Fruit fly (Drosophila melanogaster) whole organism, prepupa: ENCODE measurements around the gene CG44325.
A peak's percentile ranks its signal among the peaks of the same experiment; 100 is the strongest.

ENCODE experiments used
- Blimp-1 ChIP-seq: fragments of 200-800 bp; sonication (Bioruptor generic); optimal IDR thresholded peaks from 3 replicates; lab custom pipeline; 2017; ENCODE audit warnings: missing biosample characterization, missing genetic modification characterization, mild to moderate bottlenecking, moderate library complexity, missing genetic modification reagents
- CG10631 ChIP-seq: fragments of 200-800 bp; sonication (Bioruptor generic); optimal IDR thresholded peaks from 2 replicates; lab custom pipeline; 2016; ENCODE audit warnings: missing biosample characterization, missing genetic modification characterization
- CG10669 ChIP-seq: fragments of 200-800 bp; sonication (Bioruptor generic); optimal IDR thresholded peaks from 3 replicates; lab custom pipeline; 2018; ENCODE audit warnings: missing biosample characterization, mild to moderate bottlenecking, missing genetic modification characterization, moderate library complexity
- CG11294 ChIP-seq: fragments of 200-800 bp; sonication (Bioruptor generic); IDR thresholded peaks from 2 replicates; pipeline ENCODE4 v1.3.6; 2022; ENCODE audit warnings: missing biosample characterization, missing genetic modification characterization
- CG11762 ChIP-seq: fragments of 200-800 bp; sonication (Bioruptor generic); optimal IDR thresholded peaks from 3 replicates; lab custom pipeline; 2016; ENCODE audit warnings: missing biosample characterization, missing genetic modification characterization; ENCODE audit not compliant: insufficient read depth
- CG11902 ChIP-seq: fragments of 200-800 bp; sonication (Bioruptor generic); optimal IDR thresholded peaks from 3 replicates; lab custom pipeline; 2016; ENCODE audit warnings: missing biosample characterization, missing genetic modification characterization
- CG15336 ChIP-seq: fragments of 200-800 bp; sonication (Bioruptor generic); IDR thresholded peaks from 2 replicates; pipeline ENCODE4 v1.3.6; 2022; ENCODE audit warnings: missing biosample characterization, missing genetic modification characterization
- CG1621 ChIP-seq: fragments of 200-800 bp; sonication (Bioruptor generic); optimal IDR thresholded peaks from 3 replicates; lab custom pipeline; 2018; ENCODE audit warnings: missing biosample characterization, mild to moderate bottlenecking, missing genetic modification characterization
- CG16779 ChIP-seq: fragments of 200-800 bp; sonication (Bioruptor generic); optimal IDR thresholded peaks from 3 replicates; lab custom pipeline; 2017; ENCODE audit warnings: missing biosample characterization, mild to moderate bottlenecking, missing genetic modification characterization
- CG3032 ChIP-seq: fragments of 200-800 bp; optimal IDR thresholded peaks from 2 replicates; lab custom pipeline; 2019; ENCODE audit warnings: missing biosample characterization, mild to moderate bottlenecking, missing genetic modification characterization, moderate library complexity
- CG31627 ChIP-seq: fragments of 200-800 bp; sonication (Bioruptor generic); optimal IDR thresholded peaks from 3 replicates; lab custom pipeline; 2016; ENCODE audit warnings: missing biosample characterization, missing genetic modification characterization
- CG34406 ChIP-seq: fragments of 200-800 bp; sonication (Bioruptor generic); optimal IDR thresholded peaks from 3 replicates; lab custom pipeline; 2016; ENCODE audit warnings: missing biosample characterization, missing genetic modification characterization
- CG3919 ChIP-seq: fragments of 200-800 bp; sonication (Bioruptor generic); optimal IDR thresholded peaks from 3 replicates; lab custom pipeline; 2016; ENCODE audit warnings: missing biosample characterization, missing genetic modification characterization
- CG6163 ChIP-seq: fragments of 200-800 bp; sonication (Bioruptor generic); IDR thresholded peaks from 3 replicates; pipeline ENCODE4 v1.3.6; 2022; ENCODE audit warnings: missing biosample characterization, missing genetic modification characterization
- CG6276 ChIP-seq: fragments of 200-800 bp; sonication (Bioruptor generic); optimal IDR thresholded peaks from 2 replicates; lab custom pipeline; 2017; ENCODE audit warnings: missing biosample characterization, mild to moderate bottlenecking, missing genetic modification characterization
- CG6792 ChIP-seq: fragments of 200-800 bp; sonication (Bioruptor generic); optimal IDR thresholded peaks from 3 replicates; lab custom pipeline; 2016; ENCODE audit warnings: missing biosample characterization, missing genetic modification characterization
- CG6808 ChIP-seq: fragments of 200-800 bp; sonication (Bioruptor generic); optimal IDR thresholded peaks from 3 replicates; lab custom pipeline; 2017; ENCODE audit warnings: missing biosample characterization, missing genetic modification characterization, mild to moderate bottlenecking, moderate library complexity, missing genetic modification reagents
- CG6854 ChIP-seq: fragments of 200-800 bp; sonication (Bioruptor generic); optimal IDR thresholded peaks from 2 replicates; lab custom pipeline; 2017; ENCODE audit warnings: missing biosample characterization, mild to moderate bottlenecking, missing genetic modification characterization
- CG7368 ChIP-seq: fragments of 200-800 bp; sonication (Bioruptor generic); optimal IDR thresholded peaks from 3 replicates; lab custom pipeline; 2016; ENCODE audit warnings: missing biosample characterization, missing genetic modification characterization
- CG8319 ChIP-seq: fragments of 200-800 bp; sonication (Bioruptor generic); optimal IDR thresholded peaks from 3 replicates; lab custom pipeline; 2016; ENCODE audit warnings: missing biosample characterization, missing genetic modification characterization
- CG8632 ChIP-seq: fragments of 200-800 bp; sonication (Bioruptor generic); optimal IDR thresholded peaks from 3 replicates; lab custom pipeline; 2016; ENCODE audit warnings: missing biosample characterization, missing genetic modification characterization
- CG9139 ChIP-seq: fragments of 200-800 bp; sonication (Bioruptor generic); optimal IDR thresholded peaks from 3 replicates; lab custom pipeline; 2017; ENCODE audit warnings: missing biosample characterization, mild to moderate bottlenecking, missing genetic modification characterization
- Eip93F ChIP-seq: fragments of 200-800 bp; sonication (Bioruptor generic); optimal IDR thresholded peaks from 2 replicates; lab custom pipeline; 2016; ENCODE audit warnings: missing biosample characterization, mild to moderate bottlenecking, missing genetic modification characterization
- Ets96B ChIP-seq: fragments of 200-800 bp; optimal IDR thresholded peaks from 2 replicates; lab custom pipeline; 2019; ENCODE audit warnings: missing biosample characterization, mild to moderate bottlenecking, missing genetic modification characterization, moderate library complexity
- Hr38 ChIP-seq: sonication (Bioruptor generic); optimal IDR thresholded peaks from 2 replicates; lab custom pipeline; 2016; ENCODE audit warnings: missing biosample characterization, missing genetic modification characterization
- Hr39 ChIP-seq: fragments of 200-800 bp; sonication (Bioruptor generic); optimal IDR thresholded peaks from 2 replicates; lab custom pipeline; 2016; ENCODE audit warnings: missing biosample characterization, missing genetic modification characterization
- Hr4 ChIP-seq: fragments of 200-800 bp; sonication (Bioruptor generic); optimal IDR thresholded peaks from 3 replicates; lab custom pipeline; 2016; ENCODE audit warnings: missing biosample characterization, missing genetic modification characterization
- Lpt ChIP-seq: fragments of 200-800 bp; sonication (Bioruptor generic); optimal IDR thresholded peaks from 3 replicates; lab custom pipeline; 2016; ENCODE audit warnings: missing biosample characterization, missing genetic modification characterization
- Sox102F ChIP-seq: fragments of 200-800 bp; sonication (Bioruptor generic); optimal IDR thresholded peaks from 2 replicates; lab custom pipeline; 2016; ENCODE audit warnings: missing biosample characterization, mild to moderate bottlenecking, missing genetic modification characterization
- Sox14 ChIP-seq: fragments of 200-800 bp; sonication (Bioruptor generic); optimal IDR thresholded peaks from 3 replicates; lab custom pipeline; 2016; ENCODE audit warnings: missing biosample characterization, missing genetic modification characterization
- Sox15 ChIP-seq: fragments of 200-800 bp; sonication (Bioruptor generic); optimal IDR thresholded peaks from 3 replicates; lab custom pipeline; 2016; ENCODE audit warnings: missing biosample characterization, missing genetic modification characterization
- achi ChIP-seq: fragments of 200-800 bp; sonication (Bioruptor generic); optimal IDR thresholded peaks from 3 replicates; lab custom pipeline; 2016; ENCODE audit warnings: missing biosample characterization, missing genetic modification characterization
- cyc ChIP-seq: fragments of 200-800 bp; sonication (Bioruptor generic); optimal IDR thresholded peaks from 3 replicates; lab custom pipeline; 2016; ENCODE audit warnings: missing biosample characterization, missing genetic modification characterization
- eg ChIP-seq: fragments of 200-800 bp; sonication (Bioruptor generic); IDR thresholded peaks from 3 replicates; pipeline ENCODE4 v1.3.6; 2022; ENCODE audit warnings: missing biosample characterization, missing genetic modification characterization
- esn ChIP-seq: fragments of 200-800 bp; sonication (Bioruptor generic); optimal IDR thresholded peaks from 2 replicates; lab custom pipeline; 2016; ENCODE audit warnings: missing biosample characterization, mild to moderate bottlenecking, missing genetic modification characterization, moderate library complexity
- fd59A ChIP-seq: fragments of 200-800 bp; sonication (Bioruptor generic); optimal IDR thresholded peaks from 2 replicates; lab custom pipeline; 2017; ENCODE audit warnings: missing biosample characterization, mild to moderate bottlenecking, missing genetic modification characterization, missing genetic modification reagents
- fkh ChIP-seq: fragments of 200-800 bp; sonication (Bioruptor generic); optimal IDR thresholded peaks from 3 replicates; lab custom pipeline; 2017; ENCODE audit warnings: missing biosample characterization, mild to moderate bottlenecking, missing genetic modification characterization, moderate library complexity
- lz ChIP-seq: fragments of 200-800 bp; sonication (Bioruptor generic); optimal IDR thresholded peaks from 3 replicates; lab custom pipeline; 2016; ENCODE audit warnings: missing biosample characterization, missing genetic modification characterization
- net ChIP-seq: fragments of 200-800 bp; sonication (Bioruptor generic); optimal IDR thresholded peaks from 3 replicates; lab custom pipeline; 2016; ENCODE audit warnings: missing biosample characterization, missing genetic modification characterization
- pdm3 ChIP-seq: fragments of 200-800 bp; sonication (Bioruptor generic); optimal IDR thresholded peaks from 3 replicates; lab custom pipeline; 2016; ENCODE audit warnings: missing biosample characterization, missing genetic modification characterization
- salr ChIP-seq, 2 experiments: fragments of 200-800 bp; sonication (Bioruptor generic); optimal IDR thresholded peaks; 3 replicates each; lab custom pipeline; 2016 to 2018; ENCODE audit warnings: missing biosample characterization in 2 of 2, missing genetic modification characterization in 2 of 2, mild to moderate bottlenecking in 1 of 2
- ss ChIP-seq, 2 experiments: fragments of 200-800 bp; sonication (Bioruptor generic); optimal IDR thresholded peaks; 2 replicates in 1 of 2; 3 replicates in 1 of 2; lab custom pipeline; 2017 to 2018; ENCODE audit warnings: mild to moderate bottlenecking in 2 of 2, missing biosample characterization in 2 of 2, missing genetic modification characterization in 2 of 2, moderate library complexity in 1 of 2
- svp ChIP-seq: fragments of 200-800 bp; sonication (Bioruptor generic); peaks from one replicate; lab custom pipeline; 2016; ENCODE audit warnings: missing biosample characterization, missing genetic modification characterization
- vri ChIP-seq: fragments of 200-800 bp; sonication (Bioruptor generic); optimal IDR thresholded peaks from 3 replicates; lab custom pipeline; 2016; ENCODE audit warnings: missing biosample characterization, mild to moderate bottlenecking, missing genetic modification characterization

Gene CG44325

dm6 chrX:9060078-9060477, 18.2 kb downstream of the CG44325 start (continued):
- TF ChIP-seq fkh, result no peak
- TF ChIP-seq CG10669 (GFP tag; lab: Kevin White, UChicago), result peak; percentile 84
- peak; percentile 83 for TF ChIP-seq lz (GFP tag; lab: Kevin White, UChicago)
- peak; percentile 71 for TF ChIP-seq CG11762 (GFP tag; lab: Kevin White, UChicago)
- peak; percentile 77 for TF ChIP-seq CG3032 (tag; lab: Kevin White, UChicago)
- TF ChIP-seq esn (GFP tag; lab: Kevin White, UChicago), result peak; percentile 83
- peak; percentile 75 for TF ChIP-seq CG11902
- peak; percentile 70 for TF ChIP-seq CG11294 (GFP tag; lab: Robert Waterston, UW)
- no peak for TF ChIP-seq vri (GFP tag; lab: Kevin White, UChicago)
- TF ChIP-seq net (GFP tag; lab: Kevin White, UChicago), result peak; percentile 85
- peak; percentile 85 for TF ChIP-seq Lpt (GFP tag; lab: Kevin White, UChicago)
- TF ChIP-seq CG6792 (GFP tag; lab: Kevin White, UChicago), result peak; percentile 85
- TF ChIP-seq Blimp-1 (GFP tag; lab: Kevin White, UChicago), result peak; percentile 60
- peak; percentile 78 for TF ChIP-seq Hr39 (GFP tag; lab: Kevin White, UChicago)
- TF ChIP-seq CG6276 (GFP tag; lab: Kevin White, UChicago), result peak; percentile 84
- peak; percentile 95 for TF ChIP-seq CG15336 (GFP tag; lab: Robert Waterston, UW)
- peak; percentile 82 for TF ChIP-seq CG8632 (GFP tag; lab: Kevin White, UChicago)
- TF ChIP-seq CG6808, result peak; percentile 74
- peak; percentile 83 for TF ChIP-seq CG10631 (GFP tag; lab: Kevin White, UChicago)
- TF ChIP-seq CG6163 (GFP tag; lab: Robert Waterston, UW), result peak; percentile 93

DNA sequence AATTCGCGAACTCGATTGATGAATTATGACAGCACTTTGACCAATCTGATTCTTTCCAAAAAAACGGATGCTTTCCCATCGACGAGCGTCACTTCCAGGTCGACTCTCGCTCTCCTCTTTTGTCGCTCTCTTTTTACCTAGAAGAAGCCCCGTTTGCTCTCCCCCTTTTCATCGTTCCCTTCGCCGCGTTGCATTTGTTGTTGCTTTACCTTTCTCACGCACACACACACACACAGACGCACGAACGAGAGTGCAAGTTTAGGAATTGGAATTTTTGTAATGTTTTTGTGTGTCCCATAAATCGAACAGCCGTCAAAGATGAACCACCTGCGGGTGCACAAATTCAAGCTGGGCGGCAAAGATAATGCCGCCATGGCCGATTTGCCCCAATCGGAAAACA, 29.4 kb downstream of the CG44325 start:
- TF ChIP-seq fkh, result no peak
- TF ChIP-seq Blimp-1 (GFP tag; lab: Kevin White, UChicago), result no peak
- TF ChIP-seq CG10631 (GFP tag; lab: Kevin White, UChicago), result no peak
- TF ChIP-seq svp (GFP tag; lab: Kevin White, UChicago), result no peak
- TF ChIP-seq CG6792 (GFP tag; lab: Kevin White, UChicago), result no peak
- no peak for TF ChIP-seq CG11762 (GFP tag; lab: Kevin White, UChicago)
- no peak for TF ChIP-seq CG9139 (GFP tag; lab: Kevin White, UChicago)
- no peak for TF ChIP-seq CG6854 (GFP tag; lab: Kevin White, UChicago)

- TF ChIP-seq CG16779 (tag; lab: Kevin White, UChicago) (no peak), CG11294 (GFP tag; lab: Robert Waterston, UW) (no peak), net (GFP tag; lab: Kevin White, UChicago) (no peak), CG7368 (GFP tag; lab: Kevin White, UChicago) (no peak), CG8632 (GFP tag; lab: Kevin White, UChicago) (no peak), Lpt (GFP tag; lab: Kevin White, UChicago) (no peak), cyc (GFP tag; lab: Kevin White, UChicago) (peak; percentile 17), esn (GFP tag; lab: Kevin White, UChicago) (no peak), ss (GFP tag; optimal IDR thresholded peaks at IDR 0.05; lab: Kevin White, UChicago) (no peak), CG1621 (tag; lab: Kevin White, UChicago) (no peak), Hr39 (GFP tag; lab: Kevin White, UChicago) (peak; percentile 20), Sox102F (GFP tag; lab: Kevin White, UChicago) (peak; percentile 14), CG9139 (GFP tag; lab: Kevin White, UChicago) (no peak), CG6854 (GFP tag; lab: Kevin White, UChicago) (no peak), eg (no peak), CG11762 (GFP tag; lab: Kevin White, UChicago) (no peak), vri (GFP tag; lab: Kevin White, UChicago) (no peak), CG6276 (GFP tag; lab: Kevin White, UChicago) (no peak), Ets96B (no peak), CG10669 (GFP tag; lab: Kevin White, UChicago) (peak; percentile 23), CG8319 (GFP tag; lab: Kevin White, UChicago) (no peak), Sox14 (no peak), Hr38 (GFP tag; lab: Kevin White, UChicago) (no peak), achi (GFP tag; lab: Kevin White, UChicago) (no peak), CG3919 (GFP tag; lab: Kevin White, UChicago) (no peak), Hr4 (GFP tag; lab: Kevin White, UChicago) (no peak), CG31627 (GFP tag; lab: Kevin White, UChicago) (peak; percentile 16), pdm3 (GFP tag; lab: Kevin White, UChicago) (no peak), fkh (peak; percentile 28), Sox15 (no peak), Eip93F (GFP tag; lab: Kevin White, UChicago) (no peak), CG6792 (GFP tag; lab: Kevin White, UChicago) (no peak), CG6808 (peak; percentile 8), salr (GFP tag; optimal IDR thresholded peaks at IDR 0.05; lab: Kevin White, UChicago) (no peak), CG34406 (GFP tag; lab: Kevin White, UChicago) (no peak), fd59A (GFP tag; lab: Kevin White, UChicago) (peak; percentile 7), CG11902 (no peak)
Observed at dm6 chrX:9048385-9048750, 29.9 kb downstream of the CG44325 start.
